Worm (Caenorhabditis elegans) whole organism, L1 larva: Measurements from ENCODE around the gene F52B10.3.
A peak's percentile ranks its signal among the peaks of the same experiment; 100 is the strongest.

Experiments used
- C34B4.2 ChIP-seq: sonication (generic microtip); optimal IDR thresholded peaks from 2 replicates; lab custom pipeline; 2017; ENCODE audit warnings: mild to moderate bottlenecking, missing genetic modification characterization, missing compliant biosample characterization
- Y116A8C.19 ChIP-seq: sonication (generic microtip); optimal IDR thresholded peaks from 2 replicates; lab custom pipeline; 2016; ENCODE audit warnings: missing compliant biosample characterization, missing genetic modification characterization, borderline replicate concordance
- aha-1 ChIP-seq: fragments of 150-350 bp; optimal IDR thresholded peaks from 2 replicates; lab custom pipeline; 2014; ENCODE audit warnings: missing biosample characterization, missing genetic modification characterization
- aly-2 ChIP-seq: fragments of 150-350 bp; optimal IDR thresholded peaks from 2 replicates; lab custom pipeline; 2014; ENCODE audit warnings: missing biosample characterization, missing genetic modification characterization
- ama-1 ChIP-seq: fragments of 150-350 bp; optimal IDR thresholded peaks from 2 replicates; lab custom pipeline; 2014
- blmp-1 ChIP-seq: fragments of 150-350 bp; optimal IDR thresholded peaks from 2 replicates; lab custom pipeline; 2014; ENCODE audit warnings: missing biosample characterization, missing genetic modification characterization
- ceh-8 ChIP-seq: fragments of 200-800 bp; sonication (Bioruptor generic); optimal IDR thresholded peaks from 2 replicates; lab custom pipeline; 2018; ENCODE audit warnings: mild to moderate bottlenecking, missing genetic modification characterization, moderate library complexity, missing compliant biosample characterization
- dsc-1 ChIP-seq: sonication (generic microtip); optimal IDR thresholded peaks from 2 replicates; lab custom pipeline; 2016; ENCODE audit warnings: mild to moderate bottlenecking, missing genetic modification characterization, missing compliant biosample characterization
- efl-1 ChIP-seq, 4 experiments: fragments of 150-350 bp; optimal IDR thresholded peaks in 3 of 4; peaks in 1 of 4; 1 replicate in 1 of 4; 2 replicates in 3 of 4; lab custom pipeline; 2014; ENCODE audit warnings: missing biosample characterization in 2 of 4, missing genetic modification characterization in 2 of 4, missing genetic modification reagents in 2 of 4
- elt-3 ChIP-seq, 6 experiments: fragments of 150-350 bp in 1 of 6; sonication (generic microtip); optimal IDR thresholded peaks; 2 replicates each; lab custom pipeline; 2017 to 2018; ENCODE audit warnings: missing biosample characterization in 6 of 6, missing genetic modification characterization in 6 of 6, inconsistent platforms in 1 of 6
- fkh-4 ChIP-seq: sonication (generic microtip); optimal IDR thresholded peaks from 2 replicates; lab custom pipeline; 2016; ENCODE audit warnings: missing compliant biosample characterization, missing genetic modification characterization, borderline replicate concordance
- grh-1 ChIP-seq: fragments of 200-800 bp; sonication (Bioruptor generic); IDR thresholded peaks from 2 replicates; pipeline ENCODE4 v1.3.6; 2022; ENCODE audit warnings: missing genetic modification reagents, missing genetic modification characterization, missing compliant biosample characterization
- hlh-4 ChIP-seq: sonication (generic microtip); optimal IDR thresholded peaks from 2 replicates; lab custom pipeline; 2016; ENCODE audit warnings: mild to moderate bottlenecking, missing genetic modification characterization, missing compliant biosample characterization
- irx-1 ChIP-seq: sonication (generic microtip); optimal IDR thresholded peaks from 2 replicates; lab custom pipeline; 2016; ENCODE audit warnings: missing genetic modification characterization, missing compliant biosample characterization
- lin-13 ChIP-seq: fragments of 150-350 bp; optimal IDR thresholded peaks from 2 replicates; lab custom pipeline; 2014; ENCODE audit warnings: missing biosample characterization, missing genetic modification reagents, missing genetic modification characterization
- lin-14 ChIP-seq: fragments of 200-800 bp; sonication (Bioruptor generic); optimal IDR thresholded peaks from 2 replicates; lab custom pipeline; 2018; ENCODE audit warnings: mild to moderate bottlenecking, missing genetic modification characterization, moderate library complexity, missing compliant biosample characterization
- lin-39 ChIP-seq: fragments of 150-350 bp; optimal IDR thresholded peaks from 2 replicates; lab custom pipeline; 2014; ENCODE audit warnings: missing biosample characterization, missing genetic modification reagents, missing genetic modification characterization
- lir-3 ChIP-seq: sonication (generic microtip); optimal IDR thresholded peaks from 2 replicates; lab custom pipeline; 2016; ENCODE audit warnings: mild to moderate bottlenecking, missing genetic modification characterization, moderate library complexity, missing compliant biosample characterization; ENCODE audit not compliant: poor library complexity
- mab-9 ChIP-seq: fragments of 200-800 bp; sonication (Bioruptor generic); IDR thresholded peaks from 2 replicates; pipeline ENCODE4 v1.3.6; 2022; ENCODE audit warnings: missing genetic modification reagents, missing genetic modification characterization, missing compliant biosample characterization
- mdl-1 ChIP-seq, 2 experiments: fragments of 150-350 bp; optimal IDR thresholded peaks; 2 replicates each; lab custom pipeline; 2014 to 2017; ENCODE audit warnings: missing biosample characterization in 2 of 2, missing genetic modification characterization in 2 of 2, inconsistent platforms in 1 of 2
- mef-2 ChIP-seq: fragments of 150-350 bp; optimal IDR thresholded peaks from 2 replicates; lab custom pipeline; 2014; ENCODE audit warnings: missing biosample characterization, missing genetic modification characterization
- mep-1 ChIP-seq: fragments of 150-350 bp; optimal IDR thresholded peaks from 2 replicates; lab custom pipeline; 2014; ENCODE audit warnings: missing biosample characterization, missing genetic modification characterization
- nhr-11 ChIP-seq: fragments of 150-350 bp; optimal IDR thresholded peaks from 2 replicates; lab custom pipeline; 2014; ENCODE audit warnings: missing biosample characterization, missing genetic modification characterization
- nhr-47 ChIP-seq: sonication (generic microtip); optimal IDR thresholded peaks from 2 replicates; lab custom pipeline; 2016; ENCODE audit warnings: mild to moderate bottlenecking, missing genetic modification characterization, moderate library complexity, missing compliant biosample characterization
- nhr-76 ChIP-seq: sonication (generic microtip); optimal IDR thresholded peaks from 2 replicates; lab custom pipeline; 2017; ENCODE audit warnings: missing biosample characterization, missing genetic modification characterization
- nhr-85 ChIP-seq: sonication (generic microtip); peaks from one replicate; lab custom pipeline; 2016; ENCODE audit warnings: missing genetic modification characterization, inconsistent platforms, missing compliant biosample characterization
- snpc-4 ChIP-seq: fragments of 150-350 bp; optimal IDR thresholded peaks from 2 replicates; lab custom pipeline; 2014; ENCODE audit warnings: missing biosample characterization, missing genetic modification characterization
- snu-23 ChIP-seq: sonication (generic microtip); optimal IDR thresholded peaks from 2 replicates; lab custom pipeline; 2016; ENCODE audit warnings: missing genetic modification characterization, missing compliant biosample characterization
- sptf-1 ChIP-seq: fragments of 150-350 bp; optimal IDR thresholded peaks from 2 replicates; lab custom pipeline; 2014; ENCODE audit warnings: missing biosample characterization, missing genetic modification characterization
- tbx-2 ChIP-seq: sonication (generic microtip); optimal IDR thresholded peaks from 2 replicates; lab custom pipeline; 2016; ENCODE audit warnings: missing genetic modification characterization, missing compliant biosample characterization
- unc-86 ChIP-seq: sonication (generic microtip); optimal IDR thresholded peaks from 2 replicates; lab custom pipeline; 2016; ENCODE audit warnings: missing genetic modification characterization, missing compliant biosample characterization

F52B10.3 gene

ce11 chrX:2898256-2898655, at the start of gene F52B10.3:
Gene F52B10.3, minus strand, starts transcription at chrX:2898356.
- TF ChIP-seq nhr-11 (tag; lab: Kevin White, UChicago) = no peak
- peak; percentile 13 for TF ChIP-seq lin-14 (GFP tag; lab: Kevin White, UChicago)

DNA sequence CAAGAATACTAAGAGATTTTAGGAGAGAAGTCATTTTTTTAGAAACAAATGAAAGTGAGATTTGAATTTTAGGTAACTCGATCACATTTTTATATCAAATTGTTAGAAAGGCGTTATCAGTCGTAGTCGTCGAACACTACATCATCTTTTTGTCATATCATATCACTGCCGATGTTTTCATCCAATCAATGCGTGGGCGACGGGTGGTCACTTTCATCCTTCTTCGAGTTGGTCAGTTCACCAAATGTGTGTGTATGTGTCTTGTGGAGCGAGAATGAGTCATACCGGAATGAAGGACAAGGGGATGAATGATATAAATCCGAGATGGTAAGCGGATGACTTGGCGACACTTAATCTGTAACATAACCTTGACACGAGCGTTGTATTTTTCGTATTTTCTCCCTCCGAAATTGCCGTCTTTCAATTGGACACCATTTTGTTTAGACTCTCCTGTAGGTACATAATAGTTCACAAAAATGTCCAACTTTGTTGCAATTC, 48.4 kb upstream of the F52B10.3 start, which contains the start of the genes Y41G9A.10 and Y41G9A.5:
Gene Y41G9A.10 (minus strand): TSS at position 51 of the 498 bp plus-strand sequence.
Gene Y41G9A.5 (plus strand): TSS at position 160 of the 498 bp plus-strand sequence.
- TF ChIP-seq C34B4.2 (tag; lab: Kevin White, UChicago) (no peak), elt-3 (tag; optimal IDR thresholded peaks at IDR 0.05; lab: Kevin White, UChicago) (peak in 4 of 6 experiments; percentile 34 to 79 (median 66)), ama-1 (lab: Kevin White, UChicago) (no peak), nhr-47 (tag; lab: Kevin White, UChicago) (no peak), blmp-1 (tag; lab: Kevin White, UChicago) (peak; percentile 80), lin-14 (GFP tag; lab: Kevin White, UChicago) (peak; percentile 57), hlh-4 (tag; lab: Kevin White, UChicago) (no peak), irx-1 (tag; lab: Kevin White, UChicago) (no peak), tbx-2 (tag; lab: Kevin White, UChicago) (no peak), snu-23 (peak; percentile 4), nhr-85 (peak; percentile 81)

DNA sequence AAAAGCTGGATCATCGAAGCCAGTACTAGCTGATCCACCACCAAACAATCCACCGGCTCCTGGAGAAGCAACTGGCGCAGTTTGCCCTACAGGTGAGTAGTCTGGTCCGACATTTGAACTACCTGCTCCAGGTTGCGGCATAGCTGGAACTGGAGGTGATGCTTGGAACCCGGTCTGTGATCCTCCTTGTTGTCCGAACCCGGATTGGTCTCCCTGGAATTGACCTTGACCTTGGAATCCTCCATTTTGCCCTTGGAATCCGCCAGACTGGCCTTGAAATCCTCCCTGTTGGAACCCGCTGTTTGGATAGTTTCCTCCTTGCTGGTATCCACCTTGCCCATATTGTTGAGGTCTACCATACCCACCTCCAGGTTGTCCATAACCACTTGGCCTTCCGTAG, 47.8 kb upstream of the F52B10.3 start:
- no peak for TF ChIP-seq sptf-1
- TF ChIP-seq mep-1 (tag; lab: Kevin White, UChicago) = no peak
- no peak for TF ChIP-seq nhr-76 (tag; lab: Kevin White, UChicago)
- no peak for TF ChIP-seq ama-1 (lab: Kevin White, UChicago)
- no peak for TF ChIP-seq Y116A8C.19 (tag; lab: Kevin White, UChicago)
- TF ChIP-seq fkh-4 (tag; lab: Kevin White, UChicago) = no peak
- TF ChIP-seq lin-39 (tag; lab: Kevin White, UChicago) = no peak
- no peak for TF ChIP-seq grh-1 (GFP tag; lab: Robert Waterston, UW)
- TF ChIP-seq aha-1 (tag; lab: Kevin White, UChicago) = no peak
- TF ChIP-seq lin-13 (GFP tag; lab: Kevin White, UChicago) = no peak
- no peak for TF ChIP-seq ceh-8 (GFP tag; lab: Kevin White, UChicago)
- no peak for TF ChIP-seq aly-2 (tag; lab: Kevin White, UChicago)
- no peak for TF ChIP-seq mdl-1 (tag; optimal IDR thresholded peaks at IDR 0.05; lab: Kevin White, UChicago)
- TF ChIP-seq efl-1 (optimal IDR thresholded peaks at IDR 0.05; lab: Kevin White, UChicago) = no peak
- no peak for TF ChIP-seq efl-1 (GFP tag; optimal IDR thresholded peaks at IDR 0.05 in 1 of 2; lab: Kevin White, UChicago)

ce11 chrX:2943611-2944010, 45.5 kb upstream of the F52B10.3 start:
- no peak for TF ChIP-seq dsc-1 (tag; lab: Kevin White, UChicago)
- no peak for TF ChIP-seq mab-9 (GFP tag; lab: Robert Waterston, UW)
- TF ChIP-seq, all 84 proteins: peak for 0

ce11 chrX:2942327-2942726, 44.2 kb upstream of the F52B10.3 start:
- no peak for TF ChIP-seq lin-39 (tag; lab: Kevin White, UChicago)
- TF ChIP-seq snpc-4 = peak; percentile 51

DNA sequence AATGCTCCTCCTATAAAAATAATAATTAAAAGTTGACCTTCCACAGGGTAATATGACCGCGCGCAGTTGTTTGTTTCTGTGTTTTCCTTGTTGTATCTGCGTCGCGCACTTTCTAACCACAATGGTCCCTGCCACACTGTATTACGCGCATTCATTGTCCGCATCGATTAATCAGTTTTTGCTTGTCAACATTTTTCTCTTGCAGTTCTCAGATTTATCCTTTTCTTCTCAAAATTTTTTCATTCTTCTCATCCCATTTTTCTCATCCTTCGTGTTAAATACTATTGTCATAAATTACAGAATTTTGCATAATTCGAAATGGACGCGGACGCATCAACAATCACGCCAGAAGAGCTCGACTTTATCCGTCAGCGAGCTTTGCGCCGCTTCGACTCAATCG, 42.4 kb upstream of the F52B10.3 start, which contains the start of gene pfk-1.1:
Gene pfk-1.1 (plus strand): TSS at position 301 of the 400 bp plus-strand sequence.
- TF ChIP-seq mef-2 (tag; lab: Kevin White, UChicago) (no peak), unc-86 (no peak), lir-3 (tag; lab: Kevin White, UChicago) (no peak), hlh-4 (tag; lab: Kevin White, UChicago) (no peak)
